Worm (Caenorhabditis elegans) whole organism, early embryonic: Measurements from ENCODE around the gene egl-13.

Experiments
- B0310.2 ChIP-seq: sonication (generic microtip); optimal IDR thresholded peaks from 2 replicates; lab custom pipeline; 2016; ENCODE audit warnings: mild to moderate bottlenecking, missing genetic modification characterization, missing compliant biosample characterization
- F13C5.2 ChIP-seq: sonication (generic microtip); optimal IDR thresholded peaks from 2 replicates; lab custom pipeline; 2017; ENCODE audit warnings: mild to moderate bottlenecking, missing genetic modification characterization, inconsistent platforms, missing compliant biosample characterization
- aly-1 ChIP-seq: sonication (generic microtip); optimal IDR thresholded peaks from 2 replicates; lab custom pipeline; 2016; ENCODE audit warnings: missing genetic modification characterization, missing compliant biosample characterization
- ama-1 ChIP-seq: fragments of 150-350 bp; optimal IDR thresholded peaks from 2 replicates; lab custom pipeline; 2014
- ceh-13 ChIP-seq: fragments of 200-800 bp; sonication (Bioruptor generic); optimal IDR thresholded peaks from 2 replicates; lab custom pipeline; 2018; ENCODE audit warnings: mild to moderate bottlenecking, missing genetic modification characterization, missing compliant biosample characterization
- ets-7 ChIP-seq: sonication (generic microtip); optimal IDR thresholded peaks from 2 replicates; lab custom pipeline; 2016; ENCODE audit warnings: missing genotype, missing genetic modification characterization, missing compliant biosample characterization
- flt-1 ChIP-seq: fragments of 200-800 bp; sonication (Bioruptor generic); IDR thresholded peaks from 2 replicates; pipeline ENCODE4 v1.3.6; 2022; ENCODE audit warnings: missing genetic modification characterization, missing compliant biosample characterization
- hmg-4 ChIP-seq: fragments of 200-800 bp; sonication (Bioruptor generic); optimal IDR thresholded peaks from 2 replicates; lab custom pipeline; 2018; ENCODE audit warnings: mild to moderate bottlenecking, missing genetic modification characterization, missing compliant biosample characterization
- hnd-1 ChIP-seq: sonication (generic microtip); optimal IDR thresholded peaks from 2 replicates; lab custom pipeline; 2016; ENCODE audit warnings: missing genetic modification characterization, missing compliant biosample characterization
- tbx-37 ChIP-seq: fragments of 200-800 bp; sonication (Bioruptor generic); conservative IDR thresholded peaks from 2 replicates; pipeline ENCODE4 v1.3.6; 2022; ENCODE audit warnings: missing genetic modification reagents, missing genetic modification characterization, missing compliant biosample characterization
- tra-4 ChIP-seq: sonication (generic microtip); optimal IDR thresholded peaks from 2 replicates; lab custom pipeline; 2017; ENCODE audit warnings: missing genetic modification characterization, missing compliant biosample characterization

DNA sequence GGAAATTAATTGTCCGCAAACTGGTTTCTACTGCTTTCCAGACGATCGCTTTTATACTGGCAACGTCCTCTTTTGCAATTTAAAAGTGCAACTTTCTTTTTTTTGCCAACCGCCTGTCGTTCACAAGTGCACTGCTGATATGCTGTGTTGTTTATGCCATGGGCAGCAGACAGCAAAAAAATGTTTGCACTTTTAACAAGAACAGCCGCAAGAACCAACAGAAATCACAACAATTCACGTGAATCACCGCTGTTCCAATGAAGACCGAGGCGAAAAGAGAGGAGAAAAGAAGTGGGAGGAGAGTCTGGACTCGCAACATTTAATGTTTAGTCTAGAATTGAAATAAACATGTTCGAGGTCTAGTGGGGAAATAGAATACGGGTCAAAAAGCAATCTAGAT, 9.8 kb upstream of the egl-13 start, which contains the start of gene T22B7.7:
- TF ChIP-seq ama-1, result no peak
- TF ChIP-seq flt-1 (GFP tag; lab: Robert Waterston, UW), result no peak
- TF ChIP-seq tbx-37 (GFP tag; lab: Robert Waterston, UW), result no peak
- no peak for TF ChIP-seq B0310.2 (tag; lab: Kevin White, UChicago)
- TF ChIP-seq F13C5.2 (tag; lab: Kevin White, UChicago), result no peak
- no peak for TF ChIP-seq ets-7 (tag; lab: Kevin White, UChicago)
- no peak for TF ChIP-seq aly-1 (tag; lab: Kevin White, UChicago)
- no peak for TF ChIP-seq tra-4 (tag; lab: Kevin White, UChicago)
- TF ChIP-seq ceh-13 (GFP tag; lab: Kevin White, UChicago), result no peak
- TF ChIP-seq hmg-4 (GFP tag; lab: Kevin White, UChicago), result no peak
- TF ChIP-seq hnd-1 (tag; lab: Kevin White, UChicago), result no peak
